Worm (Caenorhabditis elegans) whole organism, L4/young adult: Measurements from ENCODE around the gene R02E12.12.
A peak's percentile ranks its signal among the peaks of the same experiment; 100 is the strongest.

Experiments
- W03F9.2 ChIP-seq: fragments of 150-350 bp; optimal IDR thresholded peaks from 2 replicates; lab custom pipeline; 2014; ENCODE audit warnings: missing biosample characterization, missing genetic modification characterization
- dao-5 ChIP-seq: sonication (generic microtip); optimal IDR thresholded peaks from 2 replicates; lab custom pipeline; 2016; ENCODE audit warnings: missing genotype, missing genetic modification characterization, moderate library complexity, missing compliant biosample characterization
- him-1 ChIP-seq: sonication (generic microtip); optimal IDR thresholded peaks from 2 replicates; lab custom pipeline; 2016; ENCODE audit warnings: missing genotype, missing genetic modification reagents, missing genetic modification characterization, missing compliant biosample characterization

The R02E12.12 gene

DNA sequence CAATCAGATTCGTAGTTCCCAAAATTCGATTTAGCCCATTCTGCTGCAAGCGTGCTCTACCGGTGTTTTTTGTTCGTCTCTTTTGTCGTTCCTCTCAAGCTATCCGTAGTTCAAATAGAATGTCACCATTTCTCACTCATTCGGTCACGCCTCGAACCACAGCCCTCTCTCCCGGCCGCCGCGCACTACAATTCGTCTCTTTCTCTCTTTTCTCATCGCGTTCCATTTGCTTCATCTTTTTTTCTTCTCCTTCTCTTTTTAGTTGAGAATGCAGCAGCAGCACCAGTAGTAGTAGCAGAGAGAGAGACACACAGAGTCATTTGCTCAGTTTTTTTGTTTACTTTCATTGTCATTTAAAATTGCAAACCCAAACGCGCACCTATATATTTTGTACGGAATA, 12.8 kb downstream of the R02E12.12 start, which contains the start of gene hrg-1:
hrg-1 (minus strand) TSS at position 109 of the 400 bp plus-strand sequence.
- TF ChIP-seq W03F9.2 (tag; lab: Kevin White, UChicago) (peak; percentile 65), him-1 (peak; percentile 34), dao-5 (no peak)

DNA sequence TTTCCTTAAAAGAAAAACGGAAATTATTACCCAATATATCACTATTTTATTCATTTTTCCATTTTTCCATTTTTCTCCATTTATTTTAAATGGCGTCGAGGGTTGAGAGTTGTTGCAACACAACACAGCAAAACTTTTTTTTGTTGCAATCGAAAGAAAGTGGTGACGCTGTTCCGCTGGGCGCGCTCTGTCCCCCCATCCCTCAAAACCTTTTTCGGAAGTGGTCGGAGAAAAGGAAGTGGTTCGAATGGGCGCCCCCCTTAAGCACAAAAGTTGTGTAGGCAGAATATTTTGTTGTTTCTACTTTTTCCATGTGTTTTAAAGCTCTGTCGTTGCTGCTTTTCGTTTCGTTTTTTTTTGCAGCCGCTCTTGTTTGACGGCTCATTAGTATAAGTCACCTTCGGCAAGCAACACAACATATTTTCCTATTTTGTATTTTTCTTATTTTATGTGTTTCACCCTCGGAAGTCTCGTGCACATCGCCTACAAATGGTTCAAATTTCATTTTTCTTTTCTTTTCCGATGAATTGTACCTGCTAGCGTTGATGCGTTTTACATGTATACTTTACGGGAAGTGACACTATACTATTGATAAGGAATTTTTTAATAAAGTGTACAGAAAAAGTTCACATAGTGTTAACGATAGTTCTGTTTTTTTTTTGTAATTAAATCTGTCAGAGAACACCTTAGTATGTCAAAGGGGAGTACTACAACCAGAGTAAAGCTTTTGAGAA, 14.4 kb downstream of the R02E12.12 start:
- TF ChIP-seq him-1 (no peak), dao-5 (no peak), W03F9.2 (tag; lab: Kevin White, UChicago) (no peak)

ce11 chrX:4018566-4019182, 15.4 kb downstream of the R02E12.12 start:
- TF ChIP-seq dao-5 (no peak), him-1 (no peak), W03F9.2 (tag; lab: Kevin White, UChicago) (no peak)

- TF ChIP-seq W03F9.2 (tag; lab: Kevin White, UChicago) = no peak
- no peak for TF ChIP-seq him-1
- TF ChIP-seq dao-5 = no peak
Measured at ce11 chrX:4021967-4022366, 18.6 kb downstream of the R02E12.12 start, which contains the start of gene acr-10. acr-10 (plus strand) TSS chrX:4022267.
